Fruit fly (Drosophila melanogaster) whole organism, wandering third instar larva: ENCODE measurements around the gene CG17344.

ENCODE experiments used
- Dfd ChIP-seq: fragments of >200 bp; optimal IDR thresholded peaks from 2 replicates; lab custom pipeline; 2017; ENCODE audit warnings: missing biosample characterization, missing genetic modification characterization
- N ChIP-seq: fragments of >200 bp; optimal IDR thresholded peaks from 2 replicates; lab custom pipeline; 2018; ENCODE audit warnings: missing biosample characterization, missing external identifiers, missing genetic modification characterization
- jim ChIP-seq: fragments of 175-275, 200-325 bp; sonication (Bioruptor generic); optimal IDR thresholded peaks from 2 replicates; lab custom pipeline; 2016; ENCODE audit warnings: missing biosample characterization, mild to moderate bottlenecking, missing genetic modification characterization
- lola ChIP-seq: fragments of >200 bp; optimal IDR thresholded peaks from 2 replicates; lab custom pipeline; 2017; ENCODE audit warnings: missing biosample characterization, missing genetic modification characterization
- pan ChIP-seq: fragments of >200 bp; optimal IDR thresholded peaks from 2 replicates; lab custom pipeline; 2017
- psq ChIP-seq: fragments of 200-800 bp; sonication (Bioruptor generic); optimal IDR thresholded peaks from 3 replicates; lab custom pipeline; 2017; ENCODE audit warnings: missing biosample characterization, mild to moderate bottlenecking, missing genetic modification characterization, moderate library complexity
- sv ChIP-seq: fragments of 200-800 bp; sonication (Bioruptor generic); optimal IDR thresholded peaks from 3 replicates; lab custom pipeline; 2016; ENCODE audit warnings: missing biosample characterization, missing genetic modification characterization
- usp ChIP-seq: fragments of >200 bp; optimal IDR thresholded peaks from 2 replicates; lab custom pipeline; 2017; ENCODE audit warnings: missing biosample characterization, missing genetic modification characterization
- woc ChIP-seq: sonication (Bioruptor generic); optimal IDR thresholded peaks from 2 replicates; lab custom pipeline; 2016; ENCODE audit warnings: missing biosample characterization, mild to moderate bottlenecking, missing genetic modification characterization

dm6 chr2L:19101744-19102143 is at the start of gene CG17344, which contains the start of gene CG43731:
- TF ChIP-seq jim (GFP tag; lab: Kevin White, UChicago) (no peak), psq (GFP tag; lab: Kevin White, UChicago) (no peak), sv (GFP tag; lab: Kevin White, UChicago) (no peak), lola (no peak), pan (lab: Kevin White, UChicago) (no peak), N (no peak), Dfd (GFP tag; lab: Kevin White, UChicago) (no peak), usp (no peak), woc (no peak)
